Worm (Caenorhabditis elegans) whole organism, young adult: Measurements from ENCODE around the gene T23D5.8.

Experiments
- B0336.3 ChIP-seq: fragments of 200-800 bp; sonication (Bioruptor generic); IDR thresholded peaks from 2 replicates; pipeline ENCODE4 v1.3.6; 2022; ENCODE audit warnings: missing genetic modification characterization, missing compliant biosample characterization
- C06A6.2 ChIP-seq: fragments of 200-800 bp; sonication (Bioruptor generic); conservative IDR thresholded peaks from 2 replicates; pipeline ENCODE4 v1.3.6; 2022; ENCODE audit warnings: missing genetic modification characterization, missing compliant biosample characterization
- C17E4.6 ChIP-seq: fragments of 200-800 bp; sonication (Bioruptor generic); IDR thresholded peaks from 2 replicates; pipeline ENCODE4 v1.3.6; 2022; ENCODE audit warnings: missing genetic modification reagents, missing genetic modification characterization, missing compliant biosample characterization
- F22D6.2 ChIP-seq: sonication (generic microtip); optimal IDR thresholded peaks from 2 replicates; lab custom pipeline; 2016; ENCODE audit warnings: mild to moderate bottlenecking, missing genetic modification characterization, missing compliant biosample characterization
- F23B12.7 ChIP-seq: sonication (generic microtip); optimal IDR thresholded peaks from 2 replicates; lab custom pipeline; 2017; ENCODE audit warnings: missing genetic modification characterization, mild to moderate bottlenecking, missing compliant biosample characterization, antibody characterized with exemption, moderate library complexity; ENCODE audit not compliant: insufficient read depth
- F33H1.4 ChIP-seq: fragments of 200-800 bp; sonication (Bioruptor generic); IDR thresholded peaks from 2 replicates; pipeline ENCODE4 v1.3.6; 2022; ENCODE audit warnings: missing genetic modification reagents, missing genetic modification characterization, missing compliant biosample characterization
- F39B2.1 ChIP-seq: fragments of 200-800 bp; sonication (Bioruptor generic); IDR thresholded peaks from 2 replicates; pipeline ENCODE4 v1.3.6; 2022; ENCODE audit warnings: missing genetic modification reagents, missing genetic modification characterization, missing compliant biosample characterization
- F52B5.7 ChIP-seq: sonication (generic microtip); optimal IDR thresholded peaks from 2 replicates; lab custom pipeline; 2016; ENCODE audit warnings: mild to moderate bottlenecking, missing genetic modification characterization, missing compliant biosample characterization
- K11D2.4 ChIP-seq: fragments of 200-800 bp; sonication (Bioruptor generic); IDR thresholded peaks from 2 replicates; pipeline ENCODE4 v1.3.6; 2022; ENCODE audit warnings: missing genetic modification reagents, missing genetic modification characterization, missing compliant biosample characterization
- T07F8.4 ChIP-seq: sonication (generic microtip); optimal IDR thresholded peaks from 2 replicates; lab custom pipeline; 2016; ENCODE audit warnings: mild to moderate bottlenecking, missing genetic modification characterization, moderate library complexity, missing compliant biosample characterization
- Y53G8AR.9 ChIP-seq: fragments of 200-800 bp; sonication (Bioruptor generic); conservative IDR thresholded peaks from 2 replicates; pipeline ENCODE4 v1.3.6; 2022; ENCODE audit warnings: missing genetic modification reagents, missing genetic modification characterization, missing compliant biosample characterization
- Y67H2A.10 ChIP-seq: fragments of 200-800 bp; sonication (Bioruptor generic); conservative IDR thresholded peaks from 2 replicates; pipeline ENCODE4 v1.3.6; 2022; ENCODE audit warnings: missing genetic modification reagents, missing genetic modification characterization, missing compliant biosample characterization
- Y95B8A.8 ChIP-seq: fragments of 200-800 bp; sonication (Bioruptor generic); IDR thresholded peaks from 2 replicates; pipeline ENCODE4 v1.3.6; 2022; ENCODE audit warnings: missing genetic modification reagents, missing genetic modification characterization, missing compliant biosample characterization
- athp-1 ChIP-seq: sonication (generic microtip); optimal IDR thresholded peaks from 2 replicates; lab custom pipeline; 2017; ENCODE audit warnings: mild to moderate bottlenecking, missing genetic modification characterization, missing compliant biosample characterization
- attf-6 ChIP-seq: fragments of 200-800 bp; sonication (Bioruptor generic); IDR thresholded peaks from 2 replicates; pipeline ENCODE4 v1.3.6; 2022; ENCODE audit warnings: missing genetic modification reagents, missing genetic modification characterization, missing compliant biosample characterization
- bed-2 ChIP-seq: fragments of 200-800 bp; sonication (Bioruptor generic); IDR thresholded peaks from 2 replicates; pipeline ENCODE4 v1.3.6; 2022; ENCODE audit warnings: missing genetic modification reagents, missing genetic modification characterization, missing compliant biosample characterization
- cebp-1 ChIP-seq, 2 experiments: fragments of 200-800 bp in 1 of 2; sonication (Bioruptor generic) in 1 of 2; sonication (generic microtip) in 1 of 2; IDR thresholded peaks in 1 of 2; optimal IDR thresholded peaks in 1 of 2; 2 replicates each; pipeline versions ENCODE4 v1.3.6 to Lab custom; 2017 to 2022; ENCODE audit warnings: missing compliant biosample characterization in 2 of 2, missing genetic modification characterization in 2 of 2, mild to moderate bottlenecking in 1 of 2, missing genetic modification reagents in 1 of 2, moderate library complexity in 1 of 2
- cebp-2 ChIP-seq: fragments of 200-800 bp; sonication (Bioruptor generic); IDR thresholded peaks from 2 replicates; pipeline ENCODE4 v1.3.6; 2022; ENCODE audit warnings: missing genetic modification characterization, missing compliant biosample characterization
- ceh-27 ChIP-seq: fragments of 200-800 bp; sonication (Bioruptor generic); optimal IDR thresholded peaks from 2 replicates; lab custom pipeline; 2018; ENCODE audit warnings: mild to moderate bottlenecking, missing genetic modification characterization, moderate library complexity, missing compliant biosample characterization
- egl-44 ChIP-seq: fragments of 200-800 bp; sonication (Bioruptor generic); IDR thresholded peaks from 2 replicates; pipeline ENCODE4 v1.3.6; 2022; ENCODE audit warnings: missing genetic modification reagents, missing genetic modification characterization, missing compliant biosample characterization
- egrh-3 ChIP-seq: fragments of 200-800 bp; sonication (Bioruptor generic); IDR thresholded peaks from 2 replicates; pipeline ENCODE4 v1.3.6; 2022; ENCODE audit warnings: missing genetic modification reagents, missing genetic modification characterization, missing compliant biosample characterization
- gei-17 ChIP-seq: fragments of 200-800 bp; sonication (Bioruptor generic); optimal IDR thresholded peaks from 2 replicates; lab custom pipeline; 2018; ENCODE audit warnings: mild to moderate bottlenecking, missing genetic modification characterization, missing compliant biosample characterization
- lag-1 ChIP-seq: fragments of 200-800 bp; sonication (Bioruptor generic); IDR thresholded peaks from 2 replicates; pipeline ENCODE4 v1.3.6; 2022; ENCODE audit warnings: missing genetic modification reagents, missing genetic modification characterization, missing compliant biosample characterization
- let-607 ChIP-seq, 2 experiments: fragments of 200-800 bp in 1 of 2; sonication (Bioruptor generic) in 1 of 2; sonication (generic microtip) in 1 of 2; optimal IDR thresholded peaks; 2 replicates each; lab custom pipeline; 2016 to 2018; ENCODE audit warnings: mild to moderate bottlenecking in 2 of 2, missing compliant biosample characterization in 2 of 2, missing genetic modification characterization in 2 of 2, moderate library complexity in 2 of 2, missing genotype in 1 of 2
- lin-35 ChIP-seq, 3 experiments: fragments of 150-350 bp in 2 of 3; sonication (generic microtip) in 1 of 3; optimal IDR thresholded peaks; 2 replicates each; lab custom pipeline; 2014 to 2018; ENCODE audit warnings: missing biosample characterization in 3 of 3, missing genetic modification characterization in 3 of 3, missing genetic modification reagents in 3 of 3
- lir-1 ChIP-seq: fragments of 200-800 bp; sonication (Bioruptor generic); conservative IDR thresholded peaks from 2 replicates; pipeline ENCODE4 v1.3.6; 2022; ENCODE audit warnings: missing genetic modification reagents, missing genetic modification characterization, missing compliant biosample characterization
- madf-3 ChIP-seq: fragments of 200-800 bp; sonication (Bioruptor generic); IDR thresholded peaks from 2 replicates; pipeline ENCODE4 v1.3.6; 2022; ENCODE audit warnings: missing genetic modification reagents, missing genetic modification characterization, missing compliant biosample characterization
- madf-6 ChIP-seq: fragments of 200-800 bp; sonication (Bioruptor generic); IDR thresholded peaks from 2 replicates; pipeline ENCODE4 v1.3.6; 2022; ENCODE audit warnings: missing genetic modification reagents, missing genetic modification characterization, missing compliant biosample characterization
- mxl-1 ChIP-seq: sonication (generic microtip); optimal IDR thresholded peaks from 2 replicates; lab custom pipeline; 2016; ENCODE audit warnings: missing genetic modification characterization, missing compliant biosample characterization
- nfya-1 ChIP-seq: sonication (generic microtip); optimal IDR thresholded peaks from 2 replicates; lab custom pipeline; 2017; ENCODE audit warnings: antibody characterized with exemption, missing compliant biosample characterization, missing genetic modification characterization, borderline replicate concordance; ENCODE audit not compliant: insufficient read depth
- nfya-2 ChIP-seq: fragments of 200-800 bp; sonication (Bioruptor generic); IDR thresholded peaks from 2 replicates; pipeline ENCODE4 v1.3.6; 2022; ENCODE audit warnings: missing genetic modification reagents, missing genetic modification characterization, missing compliant biosample characterization
- nhr-120 ChIP-seq: fragments of 200-800 bp; sonication (Bioruptor generic); IDR thresholded peaks from 2 replicates; pipeline ENCODE4 v1.3.6; 2022; ENCODE audit warnings: missing genetic modification characterization, missing compliant biosample characterization
- nhr-80 ChIP-seq: sonication (generic microtip); optimal IDR thresholded peaks from 2 replicates; lab custom pipeline; 2016; ENCODE audit warnings: missing genetic modification characterization, missing compliant biosample characterization
- nhr-90 ChIP-seq: sonication (generic microtip); optimal IDR thresholded peaks from 2 replicates; lab custom pipeline; 2016; ENCODE audit warnings: missing genotype, mild to moderate bottlenecking, missing genetic modification characterization, missing compliant biosample characterization
- pbrm-1 ChIP-seq: fragments of 200-800 bp; sonication (Bioruptor generic); IDR thresholded peaks from 2 replicates; pipeline ENCODE4 v1.3.6; 2022; ENCODE audit warnings: missing genetic modification reagents, missing genetic modification characterization, missing compliant biosample characterization
- pha-4 ChIP-seq: fragments of 150-350 bp; sonication (generic microtip); optimal IDR thresholded peaks from 2 replicates; lab custom pipeline; 2014; ENCODE audit warnings: missing biosample characterization, missing genetic modification reagents, missing genetic modification characterization
- snpc-3.4 ChIP-seq: sonication (generic microtip); optimal IDR thresholded peaks from 2 replicates; lab custom pipeline; 2017; ENCODE audit warnings: missing genetic modification characterization, mild to moderate bottlenecking, missing compliant biosample characterization, antibody characterized with exemption, moderate library complexity, missing genotype, missing genetic modification reagents
- snpc-4 ChIP-seq, 5 experiments: fragments of 150-350 bp in 1 of 5; sonication (generic microtip) in 4 of 5; optimal IDR thresholded peaks; 2 replicates each; lab custom pipeline; 2014 to 2018; ENCODE audit warnings: missing genetic modification characterization in 5 of 5, missing biosample characterization in 3 of 5, antibody characterized with exemption in 2 of 5, mild to moderate bottlenecking in 2 of 5, missing compliant biosample characterization in 2 of 5, missing genotype in 2 of 5, moderate library complexity in 2 of 5, missing genetic modification reagents in 1 of 5
- somi-1 ChIP-seq: fragments of 200-800 bp; sonication (Bioruptor generic); optimal IDR thresholded peaks from 2 replicates; lab custom pipeline; 2018; ENCODE audit warnings: mild to moderate bottlenecking, missing genetic modification characterization, missing compliant biosample characterization
- sptf-2 ChIP-seq: fragments of 200-800 bp; sonication (Bioruptor generic); optimal IDR thresholded peaks from 2 replicates; lab custom pipeline; 2018; ENCODE audit warnings: mild to moderate bottlenecking, missing genetic modification characterization, missing compliant biosample characterization
- tbx-9 ChIP-seq: sonication (generic microtip); optimal IDR thresholded peaks from 2 replicates; lab custom pipeline; 2016; ENCODE audit warnings: borderline replicate concordance, missing genetic modification characterization, inconsistent platforms, missing compliant biosample characterization
- unc-130 ChIP-seq: sonication (generic microtip); optimal IDR thresholded peaks from 2 replicates; lab custom pipeline; 2016; ENCODE audit warnings: missing genetic modification reagents, missing genetic modification characterization, missing compliant biosample characterization
- zim-3 ChIP-seq: sonication (generic microtip); optimal IDR thresholded peaks from 2 replicates; lab custom pipeline; 2017; ENCODE audit warnings: mild to moderate bottlenecking, missing genetic modification characterization, moderate library complexity, missing compliant biosample characterization
- ztf-18 ChIP-seq: sonication (generic microtip); optimal IDR thresholded peaks from 2 replicates; lab custom pipeline; 2016; ENCODE audit warnings: missing genotype, mild to moderate bottlenecking, missing genetic modification characterization, missing compliant biosample characterization

T23D5.8 gene

DNA sequence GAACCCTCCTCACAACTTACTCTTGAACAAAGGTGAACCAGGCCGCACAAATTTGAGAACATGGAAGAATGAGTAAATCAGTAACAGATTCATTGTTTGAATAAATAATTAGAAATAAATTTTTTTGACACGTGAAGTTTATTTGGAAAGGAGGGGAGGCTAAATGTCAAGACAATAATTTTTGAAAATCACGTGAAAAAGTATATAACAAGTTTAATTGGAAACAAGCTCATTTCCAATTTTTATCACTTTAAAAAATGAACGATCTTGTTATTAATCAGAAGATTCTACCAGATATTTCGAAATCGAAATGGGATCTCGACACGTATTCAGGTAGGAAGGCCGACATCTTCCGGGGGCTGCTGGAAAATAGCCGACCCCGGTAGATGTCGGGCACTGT, 21.6 kb downstream of the T23D5.8 start, which contains the start of the genes irld-57 and sfxn-1.3:
TSS of gene irld-57 (minus strand) at position 101 of the 400 bp plus-strand sequence.
TSS of gene sfxn-1.3 (plus strand) at position 232 of the 400 bp plus-strand sequence.
- no peak for TF ChIP-seq C17E4.6
- TF ChIP-seq F39B2.1 (GFP tag; lab: Robert Waterston, UW) = no peak
- TF ChIP-seq F33H1.4 (GFP tag; lab: Robert Waterston, UW) = no peak
- TF ChIP-seq snpc-4 (GFP tag; optimal IDR thresholded peaks at IDR 0.05; lab: Kevin White, UChicago) = no peak
- TF ChIP-seq snpc-4 (tag; optimal IDR thresholded peaks at IDR 0.05; lab: Kevin White, UChicago) = no peak
- no peak for TF ChIP-seq tbx-9 (tag; lab: Kevin White, UChicago)
- no peak for TF ChIP-seq Y53G8AR.9 (GFP tag; lab: Robert Waterston, UW)
- no peak for TF ChIP-seq lin-35 (GFP tag; optimal IDR thresholded peaks at IDR 0.05; lab: Kevin White, UChicago)
- TF ChIP-seq Y67H2A.10 (GFP tag; lab: Robert Waterston, UW) = no peak
- no peak for TF ChIP-seq nfya-1 (tag; lab: Kevin White, UChicago)
- no peak for TF ChIP-seq cebp-2 (GFP tag; lab: Robert Waterston, UW)
- TF ChIP-seq, all 124 proteins: peak for 0

DNA sequence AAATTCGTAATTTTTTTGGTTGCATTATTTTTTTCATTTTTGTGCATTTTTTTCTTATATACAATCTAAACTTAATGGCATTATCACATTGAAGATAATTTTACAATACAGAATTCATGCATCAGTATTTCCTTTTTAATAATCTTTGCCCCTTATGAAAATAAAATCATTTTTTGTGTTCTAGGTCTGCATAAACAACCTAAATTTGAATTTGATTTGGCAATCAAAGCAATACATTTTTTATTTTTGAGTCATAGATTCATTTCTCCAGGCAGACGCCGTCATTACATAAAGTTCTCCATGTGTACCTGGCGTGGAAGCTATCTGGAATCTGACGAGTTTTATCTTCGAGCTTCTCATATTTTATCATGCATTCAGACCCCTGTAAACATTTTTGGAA, 26.4 kb downstream of the T23D5.8 start, which contains the start of gene srh-140:
TSS of gene srh-140 (plus strand) at position 301 of the 400 bp plus-strand sequence.
- TF ChIP-seq zim-3 (tag; lab: Kevin White, UChicago) = no peak
- TF ChIP-seq let-607 (tag; optimal IDR thresholded peaks at IDR 0.05; lab: Kevin White, UChicago) = no peak
- no peak for TF ChIP-seq sptf-2 (GFP tag; lab: Kevin White, UChicago)
- TF ChIP-seq Y95B8A.8 (GFP tag; lab: Robert Waterston, UW) = no peak
- no peak for TF ChIP-seq pbrm-1 (GFP tag; lab: Robert Waterston, UW)
- no peak for TF ChIP-seq nfya-2 (GFP tag; lab: Robert Waterston, UW)
- no peak for TF ChIP-seq attf-6
- TF ChIP-seq madf-6 (GFP tag; lab: Robert Waterston, UW) = no peak
- no peak for TF ChIP-seq pha-4 (tag; lab: Kevin White, UChicago)
- TF ChIP-seq athp-1 (tag; lab: Kevin White, UChicago) = no peak
- no peak for TF ChIP-seq snpc-3.4

DNA sequence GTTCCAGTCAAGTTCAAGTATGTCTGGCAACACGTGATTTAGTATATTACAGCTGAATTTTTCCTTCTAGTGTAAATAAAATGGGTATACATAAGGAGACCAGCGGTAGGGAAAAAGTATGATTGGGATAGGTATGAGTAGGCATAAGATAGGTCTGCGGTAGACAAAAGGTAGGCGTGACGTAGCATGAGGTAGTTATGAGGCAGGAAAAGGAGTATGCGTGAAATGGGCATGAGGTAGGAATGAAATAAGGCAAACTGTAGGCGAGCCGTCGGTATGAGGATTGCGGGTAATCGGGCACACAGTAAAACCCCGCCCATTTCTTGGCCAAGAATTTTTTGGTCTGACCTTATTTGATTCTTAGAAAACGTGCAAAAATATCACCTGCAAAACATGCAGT, 26.8 kb downstream of the T23D5.8 start:
- TF ChIP-seq F52B5.7 (tag; lab: Kevin White, UChicago) = no peak
- no peak for TF ChIP-seq B0336.3 (GFP tag; lab: Robert Waterston, UW)
- TF ChIP-seq nhr-90 (tag; lab: Kevin White, UChicago) = no peak
- no peak for TF ChIP-seq unc-130 (GFP tag; lab: Kevin White, UChicago)
- TF ChIP-seq somi-1 (GFP tag; lab: Kevin White, UChicago) = no peak
- TF ChIP-seq mxl-1 = no peak
- TF ChIP-seq egl-44 (GFP tag; lab: Robert Waterston, UW) = no peak
- no peak for TF ChIP-seq madf-3
- no peak for TF ChIP-seq F23B12.7 (tag; lab: Kevin White, UChicago)
- TF ChIP-seq ztf-18 = no peak
- TF ChIP-seq ceh-27 (GFP tag; lab: Kevin White, UChicago) = no peak
- no peak for TF ChIP-seq F22D6.2 (tag; lab: Kevin White, UChicago)

DNA sequence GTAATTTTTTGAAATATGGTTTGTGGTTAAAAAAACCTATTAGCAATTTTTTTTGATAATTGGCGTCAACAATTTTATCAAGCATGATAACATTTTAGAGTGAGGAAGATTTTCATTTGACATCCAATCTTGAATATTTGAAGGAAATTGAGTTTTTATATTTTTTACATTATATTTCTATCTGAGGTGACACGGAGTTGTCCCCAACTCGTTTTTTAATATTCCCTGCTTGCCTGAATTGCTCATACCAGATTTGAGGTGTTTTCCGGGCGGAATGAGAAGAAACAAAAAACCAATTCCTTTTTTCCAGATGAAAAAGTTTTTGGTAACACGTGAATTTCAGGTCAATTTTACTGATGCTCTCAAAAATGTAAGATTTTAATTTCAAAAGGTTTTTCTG, 28.7 kb downstream of the T23D5.8 start, which contains the start of gene Y6E2A.7:
TSS of gene Y6E2A.7 (plus strand) at position 301 of the 400 bp plus-strand sequence.
- TF ChIP-seq bed-2 (GFP tag; lab: Robert Waterston, UW) = no peak
- TF ChIP-seq C06A6.2 = no peak
- TF ChIP-seq gei-17 (GFP tag; lab: Kevin White, UChicago) = no peak
- TF ChIP-seq T07F8.4 = no peak
- no peak for TF ChIP-seq nhr-80 (tag; lab: Kevin White, UChicago)
- no peak for TF ChIP-seq K11D2.4 (GFP tag; lab: Robert Waterston, UW)
- TF ChIP-seq Y53G8AR.9 (GFP tag; lab: Robert Waterston, UW) = no peak
- no peak for TF ChIP-seq egrh-3
- TF ChIP-seq nhr-120 (GFP tag; lab: Robert Waterston, UW) = no peak
- TF ChIP-seq lir-1 (GFP tag; lab: Robert Waterston, UW) = no peak
- no peak for TF ChIP-seq lag-1 (GFP tag; lab: Robert Waterston, UW)
- no peak for TF ChIP-seq cebp-1 (GFP tag; IDR thresholded peaks at IDR 0.05; lab: Robert Waterston, UW)
- no peak for TF ChIP-seq cebp-1 (tag; optimal IDR thresholded peaks at IDR 0.05; lab: Kevin White, UChicago)
- TF ChIP-seq nhr-90 (tag; lab: Kevin White, UChicago) = no peak
